Worm (Caenorhabditis elegans): ENCODE measurements around the gene zipt-2.3.

The zipt-2.3 gene

ce11 chrII:13725793-13726192 lies 10.1 kb upstream of the zipt-2.3 start, which contains the start of the genes Y54G9A.7 and bub-3:
Gene Y54G9A.7 (minus strand): TSS chrII:13725799.
Gene bub-3 (plus strand): TSS chrII:13726062.
- peak in 1 of 3 experiments; percentile 38 for TF ChIP-seq lin-35 (GFP tag; optimal IDR thresholded peaks at IDR 0.05)
- TF ChIP-seq cebp-2 (GFP tag; IDR thresholded peaks at IDR 0.05): no peak
- no peak for TF ChIP-seq let-607 (tag; optimal IDR thresholded peaks at IDR 0.05)
- no peak for TF ChIP-seq F10E7.11 (tag; optimal IDR thresholded peaks at IDR 0.05)
- TF ChIP-seq madf-3 (GFP tag; IDR thresholded peaks at IDR 0.05): 0 out of 2 replicates have a peak, but pooled peaks have one; percentile 70
- TF ChIP-seq xnd-1 (tag; optimal IDR thresholded peaks at IDR 0.05): peak; percentile 85
- no peak for TF ChIP-seq B0035.1 (tag; optimal IDR thresholded peaks at IDR 0.05)
- no peak for TF ChIP-seq madf-10 (tag; optimal IDR thresholded peaks at IDR 0.05)
- TF ChIP-seq chd-7 (tag; optimal IDR thresholded peaks at IDR 0.05): no peak
- TF ChIP-seq F57C9.4 (tag; optimal IDR thresholded peaks at IDR 0.05): no peak
- no peak for TF ChIP-seq Y53G8AR.9 (GFP tag; conservative IDR thresholded peaks at IDR 0.05)
- no peak for TF ChIP-seq bed-1 (GFP tag; IDR thresholded peaks at IDR 0.05)
- TF ChIP-seq snpc-3.4 (tag; optimal IDR thresholded peaks at IDR 0.05): peak; percentile 48
- peak; percentile 50 for TF ChIP-seq tlf-1 (GFP tag; optimal IDR thresholded peaks at IDR 0.05)
- TF ChIP-seq hrde-1 (tag; optimal IDR thresholded peaks at IDR 0.05; ENCODE audit: borderline replicate concordance): no peak
- peak; percentile 81 for TF ChIP-seq F33H1.4 (GFP tag; IDR thresholded peaks at IDR 0.05)
- TF ChIP-seq nhr-90 (tag; optimal IDR thresholded peaks at IDR 0.05): no peak
- TF ChIP-seq ztf-18 (tag; optimal IDR thresholded peaks at IDR 0.05): no peak
- TF ChIP-seq cebp-1 (GFP tag; IDR thresholded peaks at IDR 0.05): no peak
- no peak for TF ChIP-seq cebp-1 (tag; optimal IDR thresholded peaks at IDR 0.05)
- TF ChIP-seq nfya-1 (tag; optimal IDR thresholded peaks at IDR 0.05; ENCODE audit: borderline replicate concordance, insufficient read depth): no peak
- TF ChIP-seq ZK185.1 (tag; optimal IDR thresholded peaks at IDR 0.05; ENCODE audit: poor library complexity, severe bottlenecking): no peak
- TF ChIP-seq ama-1 (optimal IDR thresholded peaks at IDR 0.05): no peak
- no peak for TF ChIP-seq ama-1 (GFP tag; optimal IDR thresholded peaks at IDR 0.05)
- no peak for TF ChIP-seq F55B11.4 (tag; optimal IDR thresholded peaks at IDR 0.05; ENCODE audit: borderline replicate concordance, insufficient read depth)
- TF ChIP-seq snpc-1.3 (tag; optimal IDR thresholded peaks at IDR 0.05; ENCODE audit: insufficient read depth): no peak
- peak; percentile 53; the same call in 1 of the 2 replicates for TF ChIP-seq hsf-1 (GFP tag; IDR thresholded peaks at IDR 0.05)
- TF ChIP-seq Y67H2A.10 (GFP tag; conservative IDR thresholded peaks at IDR 0.05): no peak
- peak; percentile 47; the same call in 1 of the 2 replicates for TF ChIP-seq dox-1 (GFP tag; IDR thresholded peaks at IDR 0.05)
- no peak for TF ChIP-seq K12H6.12 (tag; optimal IDR thresholded peaks at IDR 0.05)
- no peak for TF ChIP-seq B0261.1 (tag; optimal IDR thresholded peaks at IDR 0.05)
- TF ChIP-seq F22D6.2 (tag; optimal IDR thresholded peaks at IDR 0.05): no peak
- TF ChIP-seq egl-44 (GFP tag; IDR thresholded peaks at IDR 0.05): no peak
- no peak for TF ChIP-seq egl-18 (GFP tag; IDR thresholded peaks at IDR 0.05)
- TF ChIP-seq B0019.2 (GFP tag; conservative IDR thresholded peaks at IDR 0.05): no peak
- TF ChIP-seq attf-3 (GFP tag; conservative IDR thresholded peaks at IDR 0.05): no peak
- no peak for TF ChIP-seq ztf-28 (GFP tag; IDR thresholded peaks at IDR 0.05)
- TF ChIP-seq athp-1 (tag; optimal IDR thresholded peaks at IDR 0.05): peak; percentile 50
- TF ChIP-seq lir-1 (GFP tag; conservative IDR thresholded peaks at IDR 0.05): no peak
- TF ChIP-seq atf-7 (tag; optimal IDR thresholded peaks at IDR 0.05): no peak
- TF ChIP-seq zfh-2 (GFP tag; conservative IDR thresholded peaks at IDR 0.05): no peak
- TF ChIP-seq nhr-80 (tag; optimal IDR thresholded peaks at IDR 0.05): no peak
- no peak for TF ChIP-seq lsy-27 (tag; optimal IDR thresholded peaks at IDR 0.05; ENCODE audit: borderline replicate concordance, insufficient read depth)
- TF ChIP-seq gei-17 (GFP tag; optimal IDR thresholded peaks at IDR 0.05): no peak
- TF ChIP-seq F49E8.2 (tag; optimal IDR thresholded peaks at IDR 0.05; ENCODE audit: insufficient read depth): peak; percentile 22
- TF ChIP-seq F52B5.7 (tag; optimal IDR thresholded peaks at IDR 0.05): no peak
- TF ChIP-seq madf-8 (GFP tag; conservative IDR thresholded peaks at IDR 0.05): peak; percentile 91
- no peak for TF ChIP-seq T26A5.8 (tag; optimal IDR thresholded peaks at IDR 0.05)
